Fruit fly (Drosophila melanogaster) whole organism, prepupa: Measurements from ENCODE around the gene Gdap1.

ENCODE experiments used
- Blimp-1 ChIP-seq: fragments of 200-800 bp; sonication (Bioruptor generic); optimal IDR thresholded peaks from 3 replicates; lab custom pipeline; 2017; ENCODE audit warnings: missing biosample characterization, missing genetic modification characterization, mild to moderate bottlenecking, moderate library complexity, missing genetic modification reagents
- CG10631 ChIP-seq: fragments of 200-800 bp; sonication (Bioruptor generic); optimal IDR thresholded peaks from 2 replicates; lab custom pipeline; 2016; ENCODE audit warnings: missing biosample characterization, missing genetic modification characterization
- CG10669 ChIP-seq: fragments of 200-800 bp; sonication (Bioruptor generic); optimal IDR thresholded peaks from 3 replicates; lab custom pipeline; 2018; ENCODE audit warnings: missing biosample characterization, mild to moderate bottlenecking, missing genetic modification characterization, moderate library complexity
- CG11294 ChIP-seq: fragments of 200-800 bp; sonication (Bioruptor generic); IDR thresholded peaks from 2 replicates; pipeline ENCODE4 v1.3.6; 2022; ENCODE audit warnings: missing biosample characterization, missing genetic modification characterization
- CG11762 ChIP-seq: fragments of 200-800 bp; sonication (Bioruptor generic); optimal IDR thresholded peaks from 3 replicates; lab custom pipeline; 2016; ENCODE audit warnings: missing biosample characterization, missing genetic modification characterization; ENCODE audit not compliant: insufficient read depth
- CG15336 ChIP-seq: fragments of 200-800 bp; sonication (Bioruptor generic); IDR thresholded peaks from 2 replicates; pipeline ENCODE4 v1.3.6; 2022; ENCODE audit warnings: missing biosample characterization, missing genetic modification characterization
- CG1621 ChIP-seq: fragments of 200-800 bp; sonication (Bioruptor generic); optimal IDR thresholded peaks from 3 replicates; lab custom pipeline; 2018; ENCODE audit warnings: missing biosample characterization, mild to moderate bottlenecking, missing genetic modification characterization
- CG16779 ChIP-seq: fragments of 200-800 bp; sonication (Bioruptor generic); optimal IDR thresholded peaks from 3 replicates; lab custom pipeline; 2017; ENCODE audit warnings: missing biosample characterization, mild to moderate bottlenecking, missing genetic modification characterization
- CG3032 ChIP-seq: fragments of 200-800 bp; optimal IDR thresholded peaks from 2 replicates; lab custom pipeline; 2019; ENCODE audit warnings: missing biosample characterization, mild to moderate bottlenecking, missing genetic modification characterization, moderate library complexity
- CG31627 ChIP-seq: fragments of 200-800 bp; sonication (Bioruptor generic); optimal IDR thresholded peaks from 3 replicates; lab custom pipeline; 2016; ENCODE audit warnings: missing biosample characterization, missing genetic modification characterization
- CG34406 ChIP-seq: fragments of 200-800 bp; sonication (Bioruptor generic); optimal IDR thresholded peaks from 3 replicates; lab custom pipeline; 2016; ENCODE audit warnings: missing biosample characterization, missing genetic modification characterization
- CG3919 ChIP-seq: fragments of 200-800 bp; sonication (Bioruptor generic); optimal IDR thresholded peaks from 3 replicates; lab custom pipeline; 2016; ENCODE audit warnings: missing biosample characterization, missing genetic modification characterization
- CG4318 ChIP-seq: fragments of 200-800 bp; sonication (Bioruptor generic); optimal IDR thresholded peaks from 3 replicates; lab custom pipeline; 2017; ENCODE audit warnings: missing biosample characterization, mild to moderate bottlenecking, missing genetic modification characterization
- CG6163 ChIP-seq: fragments of 200-800 bp; sonication (Bioruptor generic); IDR thresholded peaks from 3 replicates; pipeline ENCODE4 v1.3.6; 2022; ENCODE audit warnings: missing biosample characterization, missing genetic modification characterization
- CG6792 ChIP-seq: fragments of 200-800 bp; sonication (Bioruptor generic); optimal IDR thresholded peaks from 3 replicates; lab custom pipeline; 2016; ENCODE audit warnings: missing biosample characterization, missing genetic modification characterization
- CG6808 ChIP-seq: fragments of 200-800 bp; sonication (Bioruptor generic); optimal IDR thresholded peaks from 3 replicates; lab custom pipeline; 2017; ENCODE audit warnings: missing biosample characterization, missing genetic modification characterization, mild to moderate bottlenecking, moderate library complexity, missing genetic modification reagents
- CG6854 ChIP-seq: fragments of 200-800 bp; sonication (Bioruptor generic); optimal IDR thresholded peaks from 2 replicates; lab custom pipeline; 2017; ENCODE audit warnings: missing biosample characterization, mild to moderate bottlenecking, missing genetic modification characterization
- CG7368 ChIP-seq: fragments of 200-800 bp; sonication (Bioruptor generic); optimal IDR thresholded peaks from 3 replicates; lab custom pipeline; 2016; ENCODE audit warnings: missing biosample characterization, missing genetic modification characterization
- CG8319 ChIP-seq: fragments of 200-800 bp; sonication (Bioruptor generic); optimal IDR thresholded peaks from 3 replicates; lab custom pipeline; 2016; ENCODE audit warnings: missing biosample characterization, missing genetic modification characterization
- CG8632 ChIP-seq: fragments of 200-800 bp; sonication (Bioruptor generic); optimal IDR thresholded peaks from 3 replicates; lab custom pipeline; 2016; ENCODE audit warnings: missing biosample characterization, missing genetic modification characterization
- Eip75B ChIP-seq: fragments of 200-800 bp; sonication (Bioruptor generic); optimal IDR thresholded peaks from 3 replicates; lab custom pipeline; 2016; ENCODE audit warnings: missing biosample characterization, missing genetic modification characterization
- Eip78C ChIP-seq: fragments of 200-800 bp; sonication (Bioruptor generic); peaks from one replicate; lab custom pipeline; 2016; ENCODE audit warnings: missing biosample characterization, missing genetic modification characterization
- Eip93F ChIP-seq: fragments of 200-800 bp; sonication (Bioruptor generic); optimal IDR thresholded peaks from 2 replicates; lab custom pipeline; 2016; ENCODE audit warnings: missing biosample characterization, mild to moderate bottlenecking, missing genetic modification characterization
- Ets96B ChIP-seq: fragments of 200-800 bp; optimal IDR thresholded peaks from 2 replicates; lab custom pipeline; 2019; ENCODE audit warnings: missing biosample characterization, mild to moderate bottlenecking, missing genetic modification characterization, moderate library complexity
- Gug ChIP-seq: fragments of 200-800 bp; sonication (Bioruptor generic); IDR thresholded peaks from 2 replicates; pipeline ENCODE4 v1.3.6; 2022; ENCODE audit warnings: missing biosample characterization, missing genetic modification characterization
- Hr38 ChIP-seq: sonication (Bioruptor generic); optimal IDR thresholded peaks from 2 replicates; lab custom pipeline; 2016; ENCODE audit warnings: missing biosample characterization, missing genetic modification characterization
- Hr39 ChIP-seq: fragments of 200-800 bp; sonication (Bioruptor generic); optimal IDR thresholded peaks from 2 replicates; lab custom pipeline; 2016; ENCODE audit warnings: missing biosample characterization, missing genetic modification characterization
- Hr4 ChIP-seq: fragments of 200-800 bp; sonication (Bioruptor generic); optimal IDR thresholded peaks from 3 replicates; lab custom pipeline; 2016; ENCODE audit warnings: missing biosample characterization, missing genetic modification characterization
- Lpt ChIP-seq: fragments of 200-800 bp; sonication (Bioruptor generic); optimal IDR thresholded peaks from 3 replicates; lab custom pipeline; 2016; ENCODE audit warnings: missing biosample characterization, missing genetic modification characterization
- OdsH ChIP-seq: fragments of 200-800 bp; sonication (Bioruptor generic); optimal IDR thresholded peaks from 3 replicates; lab custom pipeline; 2016; ENCODE audit warnings: missing biosample characterization, missing genetic modification characterization
- Smox ChIP-seq: fragments of 200-800 bp; sonication (Bioruptor generic); optimal IDR thresholded peaks from 3 replicates; lab custom pipeline; 2016; ENCODE audit warnings: missing biosample characterization, missing genetic modification characterization
- Sox102F ChIP-seq: fragments of 200-800 bp; sonication (Bioruptor generic); optimal IDR thresholded peaks from 2 replicates; lab custom pipeline; 2016; ENCODE audit warnings: missing biosample characterization, mild to moderate bottlenecking, missing genetic modification characterization
- Sox14 ChIP-seq: fragments of 200-800 bp; sonication (Bioruptor generic); optimal IDR thresholded peaks from 3 replicates; lab custom pipeline; 2016; ENCODE audit warnings: missing biosample characterization, missing genetic modification characterization
- Sox15 ChIP-seq: fragments of 200-800 bp; sonication (Bioruptor generic); optimal IDR thresholded peaks from 3 replicates; lab custom pipeline; 2016; ENCODE audit warnings: missing biosample characterization, missing genetic modification characterization
- achi ChIP-seq: fragments of 200-800 bp; sonication (Bioruptor generic); optimal IDR thresholded peaks from 3 replicates; lab custom pipeline; 2016; ENCODE audit warnings: missing biosample characterization, missing genetic modification characterization
- acj6 ChIP-seq: fragments of 200-800 bp; sonication (Bioruptor generic); optimal IDR thresholded peaks from 3 replicates; lab custom pipeline; 2016; ENCODE audit warnings: missing biosample characterization, missing genetic modification characterization
- cyc ChIP-seq: fragments of 200-800 bp; sonication (Bioruptor generic); optimal IDR thresholded peaks from 3 replicates; lab custom pipeline; 2016; ENCODE audit warnings: missing biosample characterization, missing genetic modification characterization
- dac ChIP-seq: fragments of 200-800 bp; sonication (Bioruptor generic); optimal IDR thresholded peaks from 2 replicates; lab custom pipeline; 2017; ENCODE audit warnings: missing biosample characterization, mild to moderate bottlenecking, missing genetic modification characterization
- dsx ChIP-seq: fragments of 200-800 bp; optimal IDR thresholded peaks from 3 replicates; lab custom pipeline; 2019; ENCODE audit warnings: missing biosample characterization, mild to moderate bottlenecking, missing genetic modification characterization, moderate library complexity; ENCODE audit not compliant: poor library complexity, severe bottlenecking
- esn ChIP-seq: fragments of 200-800 bp; sonication (Bioruptor generic); optimal IDR thresholded peaks from 2 replicates; lab custom pipeline; 2016; ENCODE audit warnings: missing biosample characterization, mild to moderate bottlenecking, missing genetic modification characterization, moderate library complexity
- fd59A ChIP-seq: fragments of 200-800 bp; sonication (Bioruptor generic); optimal IDR thresholded peaks from 2 replicates; lab custom pipeline; 2017; ENCODE audit warnings: missing biosample characterization, mild to moderate bottlenecking, missing genetic modification characterization, missing genetic modification reagents
- fkh ChIP-seq: fragments of 200-800 bp; sonication (Bioruptor generic); optimal IDR thresholded peaks from 3 replicates; lab custom pipeline; 2017; ENCODE audit warnings: missing biosample characterization, mild to moderate bottlenecking, missing genetic modification characterization, moderate library complexity
- pdm3 ChIP-seq: fragments of 200-800 bp; sonication (Bioruptor generic); optimal IDR thresholded peaks from 3 replicates; lab custom pipeline; 2016; ENCODE audit warnings: missing biosample characterization, missing genetic modification characterization
- spab ChIP-seq: fragments of 200-800 bp; sonication (Bioruptor generic); optimal IDR thresholded peaks from 2 replicates; lab custom pipeline; 2017; ENCODE audit warnings: missing biosample characterization, mild to moderate bottlenecking, missing genetic modification characterization, missing genetic modification reagents
- ss ChIP-seq, 2 experiments: fragments of 200-800 bp; sonication (Bioruptor generic); optimal IDR thresholded peaks; 2 replicates in 1 of 2; 3 replicates in 1 of 2; lab custom pipeline; 2017 to 2018; ENCODE audit warnings: mild to moderate bottlenecking in 2 of 2, missing biosample characterization in 2 of 2, missing genetic modification characterization in 2 of 2, moderate library complexity in 1 of 2
- svp ChIP-seq: fragments of 200-800 bp; sonication (Bioruptor generic); peaks from one replicate; lab custom pipeline; 2016; ENCODE audit warnings: missing biosample characterization, missing genetic modification characterization
- vri ChIP-seq: fragments of 200-800 bp; sonication (Bioruptor generic); optimal IDR thresholded peaks from 3 replicates; lab custom pipeline; 2016; ENCODE audit warnings: missing biosample characterization, mild to moderate bottlenecking, missing genetic modification characterization

Gdap1 gene

DNA sequence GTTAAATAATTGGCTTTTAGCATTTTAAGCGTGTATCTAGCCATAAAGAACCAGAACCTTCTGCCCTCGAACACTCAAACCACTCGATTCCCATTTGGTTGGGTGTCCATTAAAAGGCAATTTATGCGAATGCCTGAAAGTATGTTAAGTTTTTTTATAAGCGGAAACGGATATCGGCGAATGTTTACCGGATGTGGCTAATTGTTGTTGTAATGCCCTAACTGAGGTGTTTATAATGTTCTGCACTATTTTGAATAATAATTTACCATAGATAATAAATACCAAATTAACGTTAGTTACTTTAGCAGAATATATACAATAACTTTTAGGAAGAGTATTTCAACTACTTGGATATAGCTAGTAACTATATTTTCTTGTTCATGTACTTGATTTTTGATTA lies 45.1 kb upstream of the Gdap1 start (continued):
- TF ChIP-seq dsx (GFP tag; lab: Kevin White, UChicago) = no peak
- TF ChIP-seq Sox14 (GFP tag; lab: Kevin White, UChicago) = no peak
- no peak for TF ChIP-seq Hr38
- TF ChIP-seq CG8632 (GFP tag; lab: Kevin White, UChicago) = peak; percentile 37
- no peak for TF ChIP-seq CG11762 (GFP tag; lab: Kevin White, UChicago)
- no peak for TF ChIP-seq Hr4
- no peak for TF ChIP-seq fd59A (GFP tag; lab: Kevin White, UChicago)
- no peak for TF ChIP-seq Gug (GFP tag; lab: Robert Waterston, UW)
- peak; percentile 43 for TF ChIP-seq CG1621
- no peak for TF ChIP-seq fkh
- no peak for TF ChIP-seq vri (GFP tag; lab: Kevin White, UChicago)
- no peak for TF ChIP-seq Eip93F (GFP tag; lab: Kevin White, UChicago)
- no peak for TF ChIP-seq dac
- TF ChIP-seq CG7368 = no peak
- TF ChIP-seq CG3032 (tag; lab: Kevin White, UChicago) = no peak
- no peak for TF ChIP-seq Hr39 (GFP tag; lab: Kevin White, UChicago)
- peak; percentile 75 for TF ChIP-seq CG6163
- TF ChIP-seq CG31627 = no peak
- TF ChIP-seq, all 60 proteins: peak for 22

DNA sequence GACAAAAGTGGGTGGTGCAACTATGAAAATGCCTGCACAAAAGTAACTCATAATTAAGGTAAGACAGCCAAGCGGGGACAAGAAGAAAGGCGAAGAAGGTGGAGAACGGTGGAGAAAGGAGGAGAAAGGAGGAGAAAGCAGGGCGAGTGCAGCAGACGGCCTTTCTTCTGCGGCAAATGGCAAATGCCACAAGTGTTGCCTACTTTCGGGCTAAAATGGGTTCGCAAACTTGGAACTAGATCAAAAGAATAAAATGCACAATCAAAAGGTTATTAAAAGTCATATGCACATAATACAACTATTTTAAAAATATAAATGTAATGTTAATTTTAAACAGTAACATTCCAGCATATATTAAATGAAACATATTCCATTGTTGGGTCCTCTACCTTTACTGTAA lies 39.7 kb upstream of the Gdap1 start:
- TF ChIP-seq CG16779 (tag; lab: Kevin White, UChicago) (no peak), esn (GFP tag; lab: Kevin White, UChicago) (no peak), Sox15 (no peak), dsx (GFP tag; lab: Kevin White, UChicago) (no peak), CG8319 (GFP tag; lab: Kevin White, UChicago) (no peak), Eip75B (GFP tag; lab: Kevin White, UChicago) (no peak), OdsH (no peak), spab (no peak), svp (GFP tag; lab: Kevin White, UChicago) (no peak), CG6792 (GFP tag; lab: Kevin White, UChicago) (no peak), dac (no peak), CG6808 (GFP tag; lab: Kevin White, UChicago) (no peak), Lpt (no peak)

- TF ChIP-seq Sox102F (GFP tag; lab: Kevin White, UChicago) (no peak), CG6854 (GFP tag; lab: Kevin White, UChicago) (no peak), CG4318 (GFP tag; lab: Kevin White, UChicago) (no peak), acj6 (GFP tag; lab: Kevin White, UChicago) (no peak), Eip93F (GFP tag; lab: Kevin White, UChicago) (no peak), Smox (GFP tag; lab: Kevin White, UChicago) (no peak), CG10669 (GFP tag; lab: Kevin White, UChicago) (no peak)
Measured at dm6 chr3L:5125202-5125601, 16.6 kb upstream of the Gdap1 start.

DNA sequence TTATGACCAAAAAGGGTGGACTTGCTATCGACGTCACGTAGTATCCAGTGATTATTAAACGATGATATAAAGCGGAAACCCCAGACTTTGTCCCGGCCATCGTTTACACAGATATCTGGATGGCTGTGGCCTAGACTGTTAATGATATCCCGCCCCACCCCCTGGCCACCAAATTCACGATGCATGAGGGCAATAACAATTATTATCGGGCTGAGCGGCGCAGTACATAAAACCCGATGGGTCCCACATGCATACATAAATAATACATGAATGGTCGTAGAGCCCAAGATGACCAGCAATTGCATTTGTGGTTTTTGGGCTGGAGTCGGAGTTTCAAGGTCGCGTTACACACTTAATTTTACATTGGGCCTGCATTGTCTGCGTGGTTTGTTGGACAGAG lies 14.1 kb upstream of the Gdap1 start:
- no peak for TF ChIP-seq CG11294
- TF ChIP-seq CG6163 = 0 out of 3 replicates have a peak, but pooled peaks have one; percentile 14
- no peak for TF ChIP-seq Ets96B
- peak; percentile 25 for TF ChIP-seq CG6808 (GFP tag; lab: Kevin White, UChicago)
- TF ChIP-seq CG3032 (tag; lab: Kevin White, UChicago) = no peak
- TF ChIP-seq acj6 (GFP tag; lab: Kevin White, UChicago) = no peak
- no peak for TF ChIP-seq CG34406 (GFP tag; lab: Kevin White, UChicago)
- TF ChIP-seq CG10669 (GFP tag; lab: Kevin White, UChicago) = no peak
- peak; percentile 25 for TF ChIP-seq svp (GFP tag; lab: Kevin White, UChicago)
- no peak for TF ChIP-seq cyc (GFP tag; lab: Kevin White, UChicago)
- no peak for TF ChIP-seq Eip75B (GFP tag; lab: Kevin White, UChicago)
- no peak for TF ChIP-seq pdm3 (GFP tag; lab: Kevin White, UChicago)
- TF ChIP-seq CG10631 (GFP tag; lab: Kevin White, UChicago) = no peak
- no peak for TF ChIP-seq achi
- no peak for TF ChIP-seq Hr39 (GFP tag; lab: Kevin White, UChicago)
- TF ChIP-seq Eip78C (GFP tag; lab: Kevin White, UChicago) = peak; percentile 44
- TF ChIP-seq CG15336 = no peak
- no peak for TF ChIP-seq CG11762 (GFP tag; lab: Kevin White, UChicago)
- TF ChIP-seq ss (GFP tag; optimal IDR thresholded peaks at IDR 0.05; lab: Kevin White, UChicago) = peak in 1 of 2 experiments; percentile 27
- no peak for TF ChIP-seq CG3919 (GFP tag; lab: Kevin White, UChicago)
- TF ChIP-seq vri (GFP tag; lab: Kevin White, UChicago) = no peak
- TF ChIP-seq Blimp-1 = no peak
- TF ChIP-seq CG31627 = no peak
